Fruit fly (Drosophila melanogaster): Measurements from ENCODE around the gene CG32269.

Gene CG32269

DNA sequence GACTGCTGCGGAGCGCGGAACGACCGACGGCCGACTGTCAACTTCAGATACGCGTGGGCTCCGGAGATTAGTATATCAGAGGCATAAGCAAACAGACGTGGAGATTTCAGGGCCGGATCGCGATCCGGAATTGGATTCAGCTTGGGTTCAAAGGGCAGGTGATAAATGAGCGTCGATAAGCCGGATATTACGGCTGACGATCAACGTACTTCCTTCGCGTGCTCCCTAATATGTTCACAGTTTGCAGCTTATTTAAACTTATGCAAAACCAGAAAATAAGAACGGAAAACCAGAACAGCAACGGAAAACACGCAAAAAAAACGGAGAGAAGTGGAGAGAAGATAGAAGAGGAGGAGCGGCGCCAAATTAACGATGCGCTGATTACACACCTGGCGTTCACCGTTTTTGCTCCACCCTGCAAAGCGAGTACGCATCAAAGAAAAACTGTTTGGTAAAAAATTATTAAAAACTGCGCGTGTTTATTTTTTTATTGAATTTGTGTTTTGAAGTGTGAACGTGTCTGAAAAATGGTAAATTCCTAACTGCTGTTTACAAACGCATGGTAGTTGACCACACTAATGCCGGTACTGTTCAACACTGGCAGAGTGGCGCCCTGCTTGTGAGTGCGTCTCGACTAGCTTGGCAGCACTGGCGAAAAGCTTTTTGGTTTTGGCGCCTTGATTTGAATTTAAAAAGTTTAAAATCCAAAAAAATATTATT lies 30.4 kb upstream of the CG32269 start, which contains the start of gene CG17746 (continued):
- TF ChIP-seq CG10267 (tag; optimal IDR thresholded peaks at IDR 0.05) (peak; percentile 98), CG18476 (GFP tag; optimal IDR thresholded peaks at IDR 0.05) (no peak), Med (GFP tag) (peak; percentile 92), CG33213 (GFP tag; optimal IDR thresholded peaks at IDR 0.05) (peak; percentile 90), MBD-R2 (GFP tag; IDR thresholded peaks at IDR 0.05) (peak; percentile 80), Asciz (GFP tag; optimal IDR thresholded peaks at IDR 0.05) (no peak), CG16813 (GFP tag; IDR thresholded peaks at IDR 0.05; ENCODE audit: partially characterized antibody) (peak; percentile 60; the same call in 2 of the 3 replicates), Hr51 (GFP tag; optimal IDR thresholded peaks at IDR 0.05) (peak in 1 of 2 experiments; percentile 78), CG16779 (GFP tag; IDR thresholded peaks at IDR 0.05) (no peak), bigmax (GFP tag; optimal IDR thresholded peaks at IDR 0.05) (no peak), Hr78 (GFP tag; optimal IDR thresholded peaks at IDR 0.05) (peak in 1 of 2 experiments; percentile 66), Nf-YC (tag; optimal IDR thresholded peaks at IDR 0.05) (peak; percentile 40), CG7357 (GFP tag; IDR thresholded peaks at IDR 0.05) (no peak), CG14710 (tag; optimal IDR thresholded peaks at IDR 0.05) (peak; percentile 72), Max (GFP tag; optimal IDR thresholded peaks at IDR 0.05) (peak; percentile 41), CG17829 (tag; optimal IDR thresholded peaks at IDR 0.05) (peak; percentile 54), ttk (GFP tag; IDR thresholded peaks at IDR 0.05) (no peak), eve (GFP tag; optimal IDR thresholded peaks at IDR 0.05) (no peak), CHES-1-like (GFP tag; optimal IDR thresholded peaks at IDR 0.05) (peak; percentile 79), CG8765 (GFP tag; IDR thresholded peaks at IDR 0.05) (no peak), lilli (GFP tag; optimal IDR thresholded peaks at IDR 0.05) (peak; percentile 62), gce (GFP tag; IDR thresholded peaks at IDR 0.05) (no peak), ara (GFP tag; IDR thresholded peaks at IDR 0.05) (no peak), Pdp1 (GFP tag; optimal IDR thresholded peaks at IDR 0.05) (peak in 1 of 2 experiments; percentile 63), Antp (GFP tag; optimal IDR thresholded peaks at IDR 0.05) (peak; percentile 34), ewg (GFP tag; optimal IDR thresholded peaks at IDR 0.05) (no peak), Ptx1 (GFP tag; IDR thresholded peaks at IDR 0.05) (no peak), CG9932 (GFP tag; IDR thresholded peaks at IDR 0.05) (peak; percentile 74), hth (optimal IDR thresholded peaks at IDR 0.05) (no peak), tio (GFP tag; optimal IDR thresholded peaks at IDR 0.05) (no peak), dm (GFP tag; optimal IDR thresholded peaks at IDR 0.05) (peak; percentile 63), Usf (GFP tag; optimal IDR thresholded peaks at IDR 0.05) (no peak), BtbVII (GFP tag; optimal IDR thresholded peaks at IDR 0.05) (peak; percentile 0), chinmo (GFP tag; IDR thresholded peaks at IDR 0.05; ENCODE audit: partially characterized antibody) (0 out of 4 replicates have a peak, but pooled peaks have one; percentile 54), HLH54F (GFP tag; optimal IDR thresholded peaks at IDR 0.05) (peak; percentile 32), vvl (GFP tag; IDR thresholded peaks at IDR 0.05) (peak; percentile 52), CG34376 (GFP tag; optimal IDR thresholded peaks at IDR 0.05) (peak; percentile 53), CG13775 (GFP tag; optimal IDR thresholded peaks at IDR 0.05) (peak; percentile 6), CG7963 (GFP tag; IDR thresholded peaks at IDR 0.05; ENCODE audit: partially characterized antibody) (no peak), CG2120 (GFP tag; optimal IDR thresholded peaks at IDR 0.05) (peak; percentile 76), CG6683 (GFP tag; optimal IDR thresholded peaks at IDR 0.05) (no peak), pho (GFP tag; optimal IDR thresholded peaks at IDR 0.05) (peak; percentile 70), CG7786 (GFP tag; optimal IDR thresholded peaks at IDR 0.05) (peak; percentile 27), E2f2 (GFP tag; IDR thresholded peaks at IDR 0.05) (peak; percentile 99), Dbx (GFP tag; IDR thresholded peaks at IDR 0.05) (peak; percentile 52; the same call in 2 of the 3 replicates), chm (GFP tag; IDR thresholded peaks at IDR 0.05) (no peak), CG17328 (GFP tag; IDR thresholded peaks at IDR 0.05) (no peak), Spps (tag; optimal IDR thresholded peaks at IDR 0.05) (no peak), dpn (GFP tag; optimal IDR thresholded peaks at IDR 0.05) (peak; percentile 43 to 61)
